Worm (Caenorhabditis elegans): ENCODE results near the gene fbxb-79.
"Not testable (repeated sequence)": the region's sequence is repeated elsewhere in the genome, so short reads cannot be mapped to it uniquely, and the experiment has no call there.

The fbxb-79 gene

ce11 chrIV:11154425-11155114, 34.7 kb downstream of the fbxb-79 start, which contains the start of gene C08F8.3:
C08F8.3 (plus strand) TSS chrIV:11155044.
- TF ChIP-seq klf-2 (GFP tag; conservative IDR thresholded peaks at IDR 0.05); ref-1 (GFP tag; conservative IDR thresholded peaks at IDR 0.05); flt-1 (GFP tag; IDR thresholded peaks at IDR 0.05): not testable (repeated sequence)

DNA sequence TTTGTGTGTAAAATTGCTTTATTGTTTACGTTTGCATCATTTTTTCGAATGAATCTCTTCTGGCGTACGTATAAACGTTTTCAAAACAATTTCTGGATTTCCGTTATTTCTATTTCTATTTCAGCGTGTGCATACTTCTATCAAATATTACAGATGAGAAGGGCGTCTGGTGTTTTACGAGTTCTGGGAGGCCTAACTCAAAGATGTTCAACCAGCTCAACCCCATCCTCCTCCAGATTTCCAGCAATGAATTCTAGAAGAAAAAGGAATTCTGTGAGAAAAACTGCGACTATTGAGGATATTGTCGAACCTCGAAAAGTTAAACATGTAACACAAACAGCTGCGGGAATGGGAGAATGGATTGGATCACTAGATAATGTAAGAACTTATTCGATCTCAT, 38.5 kb downstream of the fbxb-79 start, which contains the start of gene C08F8.2:
Gene C08F8.2, plus strand, starts transcription at position 154 of the 400 bp plus-strand sequence.
- TF ChIP-seq tab-1 (GFP tag; IDR thresholded peaks at IDR 0.05) = no peak
- TF ChIP-seq ref-1 (GFP tag; conservative IDR thresholded peaks at IDR 0.05) = no peak
- TF ChIP-seq klf-2 (GFP tag; conservative IDR thresholded peaks at IDR 0.05) = no peak
- TF ChIP-seq T22C8.4 (GFP tag; IDR thresholded peaks at IDR 0.05) = no peak
- no peak for TF ChIP-seq flt-1 (GFP tag; IDR thresholded peaks at IDR 0.05)
- TF ChIP-seq med-1 (GFP tag; optimal IDR thresholded peaks at IDR 0.05; ENCODE audit: insufficient read depth) = no peak
- TF ChIP-seq ztf-23 (GFP tag; IDR thresholded peaks at IDR 0.05) = no peak
- no peak for TF ChIP-seq cog-1 (tag; optimal IDR thresholded peaks at IDR 0.05)
- no peak for TF ChIP-seq ztf-29 (GFP tag; IDR thresholded peaks at IDR 0.05)

ce11 chrIV:11149454-11150163, 39.7 kb downstream of the fbxb-79 start, which contains the start of the genes F01G4.6 and pfd-1:
F01G4.6 (minus strand) TSS chrIV:11149504.
pfd-1 (plus strand) TSS chrIV:11150113.
- TF ChIP-seq flt-1 (GFP tag; IDR thresholded peaks at IDR 0.05) (0 out of 2 replicates have a peak, but pooled peaks have one; percentile 39), klf-2 (GFP tag; conservative IDR thresholded peaks at IDR 0.05) (no peak), T22C8.4 (GFP tag; IDR thresholded peaks at IDR 0.05) (no peak), ztf-23 (GFP tag; IDR thresholded peaks at IDR 0.05) (peak; percentile 68), med-1 (GFP tag; optimal IDR thresholded peaks at IDR 0.05; ENCODE audit: insufficient read depth) (no peak), tab-1 (GFP tag; IDR thresholded peaks at IDR 0.05) (no peak)

DNA sequence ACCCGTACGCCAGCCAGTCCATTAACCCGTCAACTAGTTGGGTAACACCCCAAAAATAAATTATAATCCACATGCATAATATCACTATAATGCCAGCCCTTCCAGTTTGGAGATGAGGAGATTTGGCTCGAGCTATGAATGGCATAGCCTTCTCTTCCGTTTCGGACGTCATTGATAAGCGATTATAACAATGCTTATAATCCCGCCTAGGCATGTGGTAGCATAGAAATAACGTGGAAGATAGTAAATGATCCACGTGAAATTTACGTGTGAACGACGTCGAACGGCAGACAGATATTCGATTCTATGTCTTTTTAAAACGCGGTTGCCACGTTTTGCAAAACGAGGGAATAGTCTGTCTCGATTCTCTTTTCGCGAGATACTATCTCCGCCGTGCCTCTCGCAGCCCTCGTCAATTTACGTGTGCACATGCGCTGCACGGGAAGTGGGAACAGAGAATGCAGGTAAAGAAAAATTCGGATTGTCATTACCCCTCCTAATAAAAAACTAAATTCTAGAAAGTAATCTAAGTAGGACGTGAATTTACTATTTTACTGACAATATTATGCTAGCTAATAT, 40.4 kb downstream of the fbxb-79 start:
- TF ChIP-seq flt-1 (GFP tag; IDR thresholded peaks at IDR 0.05) (0 out of 2 replicates have a peak, but pooled peaks have one; percentile 7), klf-2 (GFP tag; conservative IDR thresholded peaks at IDR 0.05) (no peak)

ce11 chrIV:11146962-11147470, 42.3 kb downstream of the fbxb-79 start, which contains the start of gene pigq-1:
pigq-1 (minus strand) TSS chrIV:11147247.
- no peak for TF ChIP-seq T22C8.4 (GFP tag; IDR thresholded peaks at IDR 0.05)
- no peak for TF ChIP-seq klf-2 (GFP tag; conservative IDR thresholded peaks at IDR 0.05)
- TF ChIP-seq med-1 (GFP tag; optimal IDR thresholded peaks at IDR 0.05; ENCODE audit: insufficient read depth) = no peak
- no peak for TF ChIP-seq flt-1 (GFP tag; IDR thresholded peaks at IDR 0.05)
- no peak for TF ChIP-seq cog-1 (tag; optimal IDR thresholded peaks at IDR 0.05)
- TF ChIP-seq tab-1 (GFP tag; IDR thresholded peaks at IDR 0.05) = no peak

ce11 chrIV:11146492-11146891, 42.8 kb downstream of the fbxb-79 start:
- TF ChIP-seq T22C8.4 (GFP tag; IDR thresholded peaks at IDR 0.05) = no peak
- no peak for TF ChIP-seq ztf-29 (GFP tag; IDR thresholded peaks at IDR 0.05)
- TF ChIP-seq med-1 (GFP tag; optimal IDR thresholded peaks at IDR 0.05; ENCODE audit: insufficient read depth) = no peak
- no peak for TF ChIP-seq ztf-23 (GFP tag; IDR thresholded peaks at IDR 0.05)
- TF ChIP-seq flt-1 (GFP tag; IDR thresholded peaks at IDR 0.05) = no peak
- no peak for TF ChIP-seq klf-2 (GFP tag; conservative IDR thresholded peaks at IDR 0.05)
- no peak for TF ChIP-seq cog-1 (tag; optimal IDR thresholded peaks at IDR 0.05)
- TF ChIP-seq tab-1 (GFP tag; IDR thresholded peaks at IDR 0.05) = no peak

DNA sequence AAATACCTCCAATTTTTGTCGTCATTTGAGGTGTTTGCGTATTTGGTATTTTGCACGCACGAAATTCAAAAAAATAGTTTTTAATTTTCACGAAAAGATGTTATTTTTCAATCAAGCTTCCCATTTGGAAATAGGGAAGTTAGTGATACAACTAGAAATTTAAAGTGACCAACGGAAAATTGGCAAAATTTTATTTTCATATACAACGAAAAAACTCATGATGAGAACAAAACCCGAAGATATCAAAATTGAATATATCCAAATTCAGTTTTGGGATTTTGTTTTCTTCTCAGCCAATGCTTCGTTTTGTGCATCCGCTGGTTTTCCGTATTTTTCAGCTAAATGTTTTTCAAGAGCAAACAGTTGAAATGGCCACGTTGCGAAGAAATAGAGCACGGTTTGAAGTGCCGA, 43.4 kb downstream of the fbxb-79 start:
- TF ChIP-seq med-1 (GFP tag; optimal IDR thresholded peaks at IDR 0.05; ENCODE audit: insufficient read depth) (no peak), klf-2 (GFP tag; conservative IDR thresholded peaks at IDR 0.05) (no peak)

DNA sequence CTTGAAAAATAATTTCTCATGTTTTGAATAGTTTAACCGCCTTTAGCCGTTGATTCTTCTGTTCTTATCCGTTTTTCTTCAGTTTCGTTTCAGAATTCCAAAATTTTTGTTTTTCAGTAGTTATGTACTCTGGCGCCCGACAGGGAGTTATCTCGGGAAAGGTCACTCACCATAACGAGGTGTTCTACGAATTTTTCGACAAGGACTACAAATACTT, 46.2 kb downstream of the fbxb-79 start, which contains the start of gene F01G4.4:
Gene F01G4.4, plus strand, starts transcription at position 118 of the 217 bp plus-strand sequence.
- TF ChIP-seq T22C8.4 (GFP tag; IDR thresholded peaks at IDR 0.05) (no peak), cog-1 (tag; optimal IDR thresholded peaks at IDR 0.05) (no peak), ztf-29 (GFP tag; IDR thresholded peaks at IDR 0.05) (no peak), ztf-23 (GFP tag; IDR thresholded peaks at IDR 0.05) (no peak), flt-1 (GFP tag; IDR thresholded peaks at IDR 0.05) (no peak), klf-2 (GFP tag; conservative IDR thresholded peaks at IDR 0.05) (no peak), ref-1 (GFP tag; conservative IDR thresholded peaks at IDR 0.05) (no peak), med-1 (GFP tag; optimal IDR thresholded peaks at IDR 0.05; ENCODE audit: insufficient read depth) (no peak), tab-1 (GFP tag; IDR thresholded peaks at IDR 0.05) (no peak)

DNA sequence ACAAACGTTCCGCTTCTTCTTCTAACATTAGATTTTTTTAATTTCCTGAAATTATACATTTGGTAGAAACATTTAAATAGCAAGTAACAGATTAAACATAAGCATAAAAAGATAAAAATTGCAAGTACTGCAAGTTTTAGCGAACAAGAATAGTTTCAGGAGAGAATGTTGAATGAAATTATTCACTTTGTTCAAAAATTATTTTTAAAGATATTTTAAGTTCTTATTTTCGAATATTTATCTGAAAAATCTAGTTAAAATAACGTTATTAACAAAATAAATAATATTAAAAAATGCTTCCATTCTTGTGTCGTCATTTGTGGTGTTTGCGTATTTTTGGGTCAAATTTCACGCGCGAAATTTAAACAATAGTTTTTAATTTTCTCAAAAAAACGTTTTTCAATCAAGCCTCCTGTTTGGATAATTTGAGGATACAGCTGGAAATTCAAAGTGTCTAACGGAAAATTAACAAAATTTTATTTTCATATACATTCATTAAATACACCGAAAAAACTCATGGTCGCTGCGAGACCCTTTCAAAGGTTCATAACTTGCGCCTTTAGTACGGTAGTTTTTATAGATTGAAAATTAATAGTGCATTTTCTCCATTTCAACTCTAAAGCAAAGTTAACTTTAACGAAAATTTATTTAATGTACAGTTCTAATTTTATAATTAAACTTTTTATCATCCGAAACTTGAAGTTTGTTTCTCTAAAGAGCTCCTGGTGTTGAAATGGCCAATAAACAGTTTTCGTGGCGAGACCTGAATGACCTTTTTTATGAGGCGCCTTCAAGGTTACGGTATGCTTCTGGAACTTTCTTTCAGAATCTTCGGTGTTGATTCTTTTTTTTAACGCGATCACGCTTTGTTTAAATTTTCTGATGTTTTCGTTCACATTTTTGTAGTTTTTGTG, 46.7 kb downstream of the fbxb-79 start, which contains the start of gene skih-2:
Gene skih-2, minus strand, starts transcription at position 51 of the 914 bp plus-strand sequence.
- TF ChIP-seq flt-1 (GFP tag; IDR thresholded peaks at IDR 0.05) (no peak), klf-2 (GFP tag; conservative IDR thresholded peaks at IDR 0.05) (no peak), ref-1 (GFP tag; conservative IDR thresholded peaks at IDR 0.05) (no peak), T22C8.4 (GFP tag; IDR thresholded peaks at IDR 0.05) (no peak), tab-1 (GFP tag; IDR thresholded peaks at IDR 0.05) (no peak), ztf-23 (GFP tag; IDR thresholded peaks at IDR 0.05) (no peak), med-1 (GFP tag; optimal IDR thresholded peaks at IDR 0.05; ENCODE audit: insufficient read depth) (no peak), ztf-29 (GFP tag; IDR thresholded peaks at IDR 0.05) (no peak), cog-1 (tag; optimal IDR thresholded peaks at IDR 0.05) (no peak)

Measured in whole organism, midembryonic.